Fruit fly (Drosophila melanogaster) whole organism, embryonic: ENCODE results near the gene Srp19.

Experiments used
- Atf3 ChIP-seq: fragments of 200-800 bp; sonication (Bioruptor generic); optimal IDR thresholded peaks from 3 replicates; lab custom pipeline; 2016; ENCODE audit warnings: missing biosample characterization, missing genetic modification characterization
- Atf6 ChIP-seq: fragments of 200-800 bp; sonication (Bioruptor generic); IDR thresholded peaks from 2 replicates; pipeline ENCODE4 v1.3.6; 2022; ENCODE audit warnings: missing biosample characterization, missing genetic modification characterization
- Blimp-1 ChIP-seq: fragments of 200-800 bp; sonication (Bioruptor generic); optimal IDR thresholded peaks from 3 replicates; lab custom pipeline; 2018; ENCODE audit warnings: missing biosample characterization, missing genetic modification characterization, mild to moderate bottlenecking, moderate library complexity, missing genetic modification reagents
- CG10366 ChIP-seq: fragments of 200-800 bp; sonication (Bioruptor generic); IDR thresholded peaks from 2 replicates; pipeline ENCODE4 v1.3.6; 2022; ENCODE audit warnings: missing biosample characterization, missing genetic modification characterization
- CG10959 ChIP-seq: fragments of 200-800 bp; sonication (Bioruptor generic); IDR thresholded peaks from 2 replicates; pipeline ENCODE4 v1.3.6; 2022; ENCODE audit warnings: missing biosample characterization, missing genetic modification characterization
- CG11093 ChIP-seq: fragments of 200-800 bp; sonication (Bioruptor generic); IDR thresholded peaks from 3 replicates; pipeline ENCODE4 v1.3.6; 2022; ENCODE audit warnings: missing biosample characterization, missing genetic modification characterization
- CG11247 ChIP-seq: fragments of 200-800 bp; sonication (Bioruptor generic); IDR thresholded peaks from 2 replicates; pipeline ENCODE4 v1.3.6; 2022; ENCODE audit warnings: missing biosample characterization, missing genetic modification characterization
- CG11695 ChIP-seq: fragments of 200-800 bp; sonication (Bioruptor generic); IDR thresholded peaks from 3 replicates; pipeline ENCODE4 v1.3.6; 2022; ENCODE audit warnings: missing biosample characterization, missing genetic modification characterization
- CG12391 ChIP-seq: fragments of 200-800 bp; sonication (Bioruptor generic); optimal IDR thresholded peaks from 3 replicates; lab custom pipeline; 2018; ENCODE audit warnings: missing biosample characterization, mild to moderate bottlenecking, missing genetic modification characterization, moderate library complexity
- CG12942 ChIP-seq: fragments of 200-800 bp; sonication (Bioruptor generic); optimal IDR thresholded peaks from 3 replicates; lab custom pipeline; 2016; ENCODE audit warnings: missing biosample characterization, missing genetic modification characterization
- CG14014 ChIP-seq: fragments of 200-800 bp; sonication (Bioruptor generic); IDR thresholded peaks from 2 replicates; pipeline ENCODE4 v1.3.6; 2022; ENCODE audit warnings: missing biosample characterization, missing genetic modification characterization
- CG14441 ChIP-seq: fragments of 200-800 bp; sonication (Bioruptor generic); IDR thresholded peaks from 2 replicates; pipeline ENCODE4 v1.3.6; 2022; ENCODE audit warnings: missing biosample characterization, missing genetic modification characterization
- CG17186 ChIP-seq: fragments of 200-800 bp; sonication (Bioruptor generic); optimal IDR thresholded peaks from 3 replicates; lab custom pipeline; 2017; ENCODE audit warnings: missing biosample characterization, missing genetic modification reagents, missing genetic modification characterization
- CG17829 ChIP-seq: fragments of 200-800 bp; optimal IDR thresholded peaks from 2 replicates; lab custom pipeline; 2019; ENCODE audit warnings: missing biosample characterization, mild to moderate bottlenecking, missing genetic modification characterization, moderate library complexity
- CG18262 ChIP-seq: fragments of 200-800 bp; optimal IDR thresholded peaks from 3 replicates; lab custom pipeline; 2019; ENCODE audit warnings: missing biosample characterization, mild to moderate bottlenecking, missing genetic modification characterization, moderate library complexity
- CG2712 ChIP-seq: fragments of 200-800 bp; optimal IDR thresholded peaks from 3 replicates; lab custom pipeline; 2019; ENCODE audit warnings: missing biosample characterization, mild to moderate bottlenecking, missing genetic modification characterization, moderate library complexity
- CG2889 ChIP-seq: fragments of 200-800 bp; sonication (Bioruptor generic); IDR thresholded peaks from 3 replicates; pipeline ENCODE4 v1.3.6; 2022; ENCODE audit warnings: missing biosample characterization, missing genetic modification characterization
- CG30020 ChIP-seq: fragments of 200-800 bp; optimal IDR thresholded peaks from 2 replicates; lab custom pipeline; 2019; ENCODE audit warnings: missing biosample characterization, mild to moderate bottlenecking, missing genetic modification characterization, moderate library complexity
- CG30403 ChIP-seq: fragments of 200-800 bp; sonication (Bioruptor generic); optimal IDR thresholded peaks from 3 replicates; lab custom pipeline; 2016; ENCODE audit warnings: missing biosample characterization, missing genetic modification characterization
- CG30431 ChIP-seq: fragments of 200-800 bp; sonication (Bioruptor generic); optimal IDR thresholded peaks from 2 replicates; lab custom pipeline; 2017; ENCODE audit warnings: missing biosample characterization, missing genetic modification characterization
- CG31441 ChIP-seq: fragments of 200-800 bp; sonication (Bioruptor generic); IDR thresholded peaks from 2 replicates; pipeline ENCODE4 v1.3.6; 2022; ENCODE audit warnings: missing biosample characterization, missing genetic modification characterization
- CG3163 ChIP-seq: fragments of 200-800 bp; sonication (Bioruptor generic); optimal IDR thresholded peaks from 3 replicates; lab custom pipeline; 2016; ENCODE audit warnings: missing biosample characterization, missing genetic modification characterization
- CG4360 ChIP-seq: fragments of 200-800 bp; sonication (Bioruptor generic); IDR thresholded peaks from 2 replicates; pipeline ENCODE4 v1.3.6; 2022; ENCODE audit warnings: missing biosample characterization, missing genetic modification characterization
- CG4404 ChIP-seq: fragments of 200-800 bp; sonication (Bioruptor generic); IDR thresholded peaks from 2 replicates; pipeline ENCODE4 v1.3.6; 2022; ENCODE audit warnings: missing biosample characterization, missing genetic modification characterization
- CG6854 ChIP-seq: fragments of 200-800 bp; sonication (Bioruptor generic); optimal IDR thresholded peaks from 3 replicates; lab custom pipeline; 2017; ENCODE audit warnings: missing biosample characterization, mild to moderate bottlenecking, missing genetic modification characterization
- CG7745 ChIP-seq: fragments of 200-800 bp; sonication (Bioruptor generic); optimal IDR thresholded peaks from 2 replicates; lab custom pipeline; 2018; ENCODE audit warnings: missing biosample characterization, mild to moderate bottlenecking, missing genetic modification characterization, moderate library complexity
- CG8281 ChIP-seq: fragments of 200-800 bp; sonication (Bioruptor generic); optimal IDR thresholded peaks from 2 replicates; lab custom pipeline; 2018; ENCODE audit warnings: missing biosample characterization, mild to moderate bottlenecking, missing genetic modification characterization, moderate library complexity
- CG8924 ChIP-seq: fragments of 200-800 bp; optimal IDR thresholded peaks from 3 replicates; lab custom pipeline; 2019; ENCODE audit warnings: missing biosample characterization, mild to moderate bottlenecking, missing genetic modification characterization, moderate library complexity
- CG9817 ChIP-seq: fragments of 200-800 bp; sonication (Bioruptor generic); optimal IDR thresholded peaks from 2 replicates; lab custom pipeline; 2018; ENCODE audit warnings: missing biosample characterization, mild to moderate bottlenecking, missing genetic modification characterization, moderate library complexity
- Lhr ChIP-seq: fragments of 200-800 bp; sonication (Bioruptor generic); optimal IDR thresholded peaks from 3 replicates; lab custom pipeline; 2017; ENCODE audit warnings: mild to moderate bottlenecking, missing biosample characterization, missing genetic modification reagents, missing genetic modification characterization
- Lpt ChIP-seq: fragments of >200 bp; optimal IDR thresholded peaks from 2 replicates; lab custom pipeline; 2018; ENCODE audit warnings: missing biosample characterization, missing genetic modification characterization
- Myb ChIP-seq: fragments of 200-800 bp; sonication (Bioruptor generic); optimal IDR thresholded peaks from 2 replicates; lab custom pipeline; 2016; ENCODE audit warnings: missing biosample characterization, missing genetic modification characterization
- Optix ChIP-seq: fragments of 200-800 bp; sonication (Bioruptor generic); IDR thresholded peaks from 3 replicates; pipeline ENCODE4 v1.3.6; 2022; ENCODE audit warnings: missing biosample characterization, missing genetic modification characterization
- Ptx1 ChIP-seq: fragments of 200-800 bp; sonication (Bioruptor generic); IDR thresholded peaks from 2 replicates; pipeline ENCODE4 v1.3.6; 2022; ENCODE audit warnings: missing biosample characterization, missing genetic modification characterization
- YL-1 ChIP-seq: fragments of 200-800 bp; sonication (Bioruptor generic); optimal IDR thresholded peaks from 3 replicates; lab custom pipeline; 2017; ENCODE audit warnings: missing biosample characterization, mild to moderate bottlenecking, missing genetic modification characterization
- ase ChIP-seq: fragments of 200-800 bp; sonication (Bioruptor generic); IDR thresholded peaks from 3 replicates; pipeline ENCODE4 v1.3.6; 2022; ENCODE audit warnings: missing biosample characterization, missing genetic modification characterization
- bigmax ChIP-seq: fragments of 200-800 bp; sonication (Bioruptor generic); optimal IDR thresholded peaks from 2 replicates; lab custom pipeline; 2018; ENCODE audit warnings: missing biosample characterization, mild to moderate bottlenecking, missing genetic modification characterization
- dmrt99B ChIP-seq: fragments of 200-800 bp; sonication (Bioruptor generic); optimal IDR thresholded peaks from 2 replicates; lab custom pipeline; 2018; ENCODE audit warnings: missing biosample characterization, mild to moderate bottlenecking, missing genetic modification characterization, moderate library complexity
- gem ChIP-seq: fragments of 200-800 bp; sonication (Bioruptor generic); optimal IDR thresholded peaks from 2 replicates; lab custom pipeline; 2019; ENCODE audit warnings: missing biosample characterization, mild to moderate bottlenecking, missing genetic modification characterization, moderate library complexity
- gt ChIP-seq: fragments of 200-800 bp; sonication (Bioruptor generic); IDR thresholded peaks from 2 replicates; pipeline ENCODE4 v1.3.6; 2022; ENCODE audit warnings: missing biosample characterization, missing genetic modification characterization
- lbe ChIP-seq: fragments of 200-800 bp; sonication (Bioruptor generic); optimal IDR thresholded peaks from 2 replicates; lab custom pipeline; 2016; ENCODE audit warnings: missing biosample characterization, mild to moderate bottlenecking, missing genetic modification characterization
- lmd ChIP-seq: fragments of 200-800 bp; sonication (Bioruptor generic); IDR thresholded peaks from 2 replicates; pipeline ENCODE4 v1.3.6; 2022; ENCODE audit warnings: missing biosample characterization, missing genetic modification characterization
- luna ChIP-seq: fragments of 200-800 bp; sonication (Bioruptor generic); optimal IDR thresholded peaks from 2 replicates; lab custom pipeline; 2016; ENCODE audit warnings: missing biosample characterization, missing genetic modification characterization
- maf-S ChIP-seq: fragments of 200-800 bp; sonication (Bioruptor generic); optimal IDR thresholded peaks from 2 replicates; lab custom pipeline; 2016; ENCODE audit warnings: missing biosample characterization, missing genetic modification characterization
- nerfin-2 ChIP-seq: fragments of 200-800 bp; sonication (Bioruptor generic); IDR thresholded peaks from 2 replicates; pipeline ENCODE4 v1.3.6; 2022; ENCODE audit warnings: missing biosample characterization, missing genetic modification characterization; ENCODE audit not compliant: partially characterized antibody
- prd ChIP-seq, 3 experiments: fragments of >200 bp in 2 of 3; fragments of 200-800 bp in 1 of 3; sonication (Bioruptor generic) in 1 of 3; optimal IDR thresholded peaks in 2 of 3; IDR thresholded peaks in 1 of 3; 2 replicates in 2 of 3; 3 replicates in 1 of 3; pipeline versions ENCODE4 v1.3.6 to Lab custom; 2017 to 2022; ENCODE audit warnings: missing biosample characterization in 1 of 3, missing genetic modification characterization in 1 of 3
- shn ChIP-seq: fragments of 200-800 bp; sonication (Bioruptor generic); optimal IDR thresholded peaks from 3 replicates; lab custom pipeline; 2016; ENCODE audit warnings: missing biosample characterization, missing genetic modification characterization
- stwl ChIP-seq: fragments of 200-800 bp; sonication (Bioruptor generic); optimal IDR thresholded peaks from 3 replicates; lab custom pipeline; 2018; ENCODE audit warnings: missing biosample characterization, mild to moderate bottlenecking, missing genetic modification characterization, moderate library complexity
- twi ChIP-seq: fragments of 200-800 bp; optimal IDR thresholded peaks from 2 replicates; lab custom pipeline; 2019; ENCODE audit warnings: missing biosample characterization, mild to moderate bottlenecking, missing genetic modification characterization, moderate library complexity
- vfl ChIP-seq: fragments of 200-800 bp; sonication (Bioruptor generic); optimal IDR thresholded peaks from 2 replicates; lab custom pipeline; 2016; ENCODE audit warnings: missing biosample characterization, missing genetic modification characterization
- wor ChIP-seq: fragments of 200-800 bp; sonication (Bioruptor generic); IDR thresholded peaks from 2 replicates; pipeline ENCODE4 v1.3.6; 2022; ENCODE audit warnings: missing biosample characterization, missing genetic modification characterization

Gene Srp19

DNA sequence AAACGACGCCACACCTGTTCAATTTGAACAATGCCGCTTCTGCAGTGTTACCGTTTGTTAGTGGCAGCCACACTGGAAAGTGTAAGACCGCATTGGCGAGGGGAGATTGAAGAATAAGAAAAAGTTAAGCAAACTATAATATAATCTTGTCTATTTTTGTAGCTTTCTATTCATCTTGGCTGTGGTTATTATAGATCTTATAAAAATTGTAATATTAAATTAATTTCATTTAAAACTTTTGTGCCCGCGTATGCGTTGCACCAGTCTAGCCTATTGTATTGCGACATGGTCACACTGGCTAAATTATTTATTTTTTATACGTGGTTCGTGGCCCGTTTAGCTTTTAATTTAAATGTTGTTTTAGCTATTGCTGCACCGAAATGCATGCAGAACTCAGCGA lies 24.5 kb downstream of the Srp19 start, which contains the start of the genes RhoGEF4 and Rint1 (continued):
- TF ChIP-seq CG11093 (GFP tag; lab: Robert Waterston, UW), result peak; percentile 76; the same call in 2 of the 3 replicates
- no peak for TF ChIP-seq CG6854 (GFP tag; lab: Kevin White, UChicago)
- TF ChIP-seq lmd (GFP tag; lab: Robert Waterston, UW), result peak; percentile 75
- no peak for TF ChIP-seq Lpt (GFP tag; lab: Kevin White, UChicago)
- TF ChIP-seq prd (optimal IDR thresholded peaks at IDR 0.05; lab: Kevin White, UChicago), result no peak
- TF ChIP-seq prd (GFP tag; IDR thresholded peaks at IDR 0.05; lab: Robert Waterston, UW), result peak; percentile 89
- peak; percentile 78 for TF ChIP-seq CG17186 (GFP tag; lab: Kevin White, UChicago)
- 0 out of 3 replicates have a peak, but pooled peaks have one; percentile 41 for TF ChIP-seq ase
- TF ChIP-seq YL-1 (GFP tag; lab: Kevin White, UChicago), result peak; percentile 69
- no peak for TF ChIP-seq CG7745
- no peak for TF ChIP-seq CG4360 (GFP tag; lab: Robert Waterston, UW)
- TF ChIP-seq CG11247 (GFP tag; lab: Robert Waterston, UW), result peak; percentile 75
- TF ChIP-seq CG31441 (GFP tag; lab: Robert Waterston, UW), result peak; percentile 73
- TF ChIP-seq CG14441, result peak; percentile 79
- peak; percentile 86 for TF ChIP-seq Ptx1 (GFP tag; lab: Robert Waterston, UW)
- peak; percentile 81 for TF ChIP-seq CG2712 (tag; lab: Kevin White, UChicago)
- peak; percentile 89 for TF ChIP-seq stwl (tag; lab: Kevin White, UChicago)
- peak; percentile 52 for TF ChIP-seq Blimp-1 (GFP tag; lab: Kevin White, UChicago)
- TF ChIP-seq CG10959 (GFP tag; lab: Robert Waterston, UW), result peak; percentile 57
- peak; percentile 67 for TF ChIP-seq vfl
- TF ChIP-seq Lhr (GFP tag; lab: Kevin White, UChicago), result peak; percentile 68
- TF ChIP-seq CG9817 (tag; lab: Kevin White, UChicago), result peak; percentile 71
- peak; percentile 65 for TF ChIP-seq CG8924 (tag; lab: Kevin White, UChicago)
- peak; percentile 61 for TF ChIP-seq CG30431 (GFP tag; lab: Kevin White, UChicago)
- TF ChIP-seq shn, result peak; percentile 22
- 0 out of 3 replicates have a peak, but pooled peaks have one; percentile 12 for TF ChIP-seq CG2889 (GFP tag; lab: Robert Waterston, UW)
- TF ChIP-seq nerfin-2 (GFP tag; lab: Robert Waterston, UW), result no peak
- peak; percentile 86 for TF ChIP-seq gem (tag; lab: Kevin White, UChicago)
- peak; percentile 72 for TF ChIP-seq wor (GFP tag; lab: Robert Waterston, UW)
- TF ChIP-seq bigmax (GFP tag; lab: Kevin White, UChicago), result no peak
- TF ChIP-seq CG10366 (GFP tag; lab: Robert Waterston, UW), result peak; percentile 80
- TF ChIP-seq CG4404 (GFP tag; lab: Robert Waterston, UW), result peak; percentile 68
- no peak for TF ChIP-seq CG3163 (GFP tag; lab: Kevin White, UChicago)
- peak; percentile 86 for TF ChIP-seq CG12391 (tag; lab: Kevin White, UChicago)
- TF ChIP-seq Atf6, result 0 out of 2 replicates have a peak, but pooled peaks have one; percentile 62
- TF ChIP-seq gt, result no peak
- no peak for TF ChIP-seq luna (GFP tag; lab: Kevin White, UChicago)
- no peak for TF ChIP-seq twi (tag; lab: Kevin White, UChicago)
- peak; percentile 59 for TF ChIP-seq CG18262 (tag; lab: Kevin White, UChicago)
- TF ChIP-seq CG11695 (GFP tag; lab: Robert Waterston, UW), result no peak
- TF ChIP-seq maf-S (GFP tag; lab: Kevin White, UChicago), result peak; percentile 29
- peak; percentile 37 for TF ChIP-seq Atf3 (GFP tag; lab: Kevin White, UChicago)
- TF ChIP-seq CG17829 (tag; lab: Kevin White, UChicago), result peak; percentile 82
- TF ChIP-seq CG30020, result peak; percentile 47
- TF ChIP-seq CG14014 (GFP tag; lab: Robert Waterston, UW), result no peak
- peak; percentile 64 for TF ChIP-seq CG12942
- no peak for TF ChIP-seq dmrt99B (tag; lab: Kevin White, UChicago)
- peak; percentile 73; the same call in 2 of the 3 replicates for TF ChIP-seq Optix (GFP tag; lab: Robert Waterston, UW)
- TF ChIP-seq CG30403, result peak; percentile 86
- no peak for TF ChIP-seq lbe (GFP tag; lab: Kevin White, UChicago)
- no peak for TF ChIP-seq CG8281
- peak; percentile 79 for TF ChIP-seq Myb (GFP tag; lab: Kevin White, UChicago)
